Worm (Caenorhabditis elegans) whole organism, L4 larva: ENCODE measurements around the gene R53.4.

ENCODE experiments used
- T26A8.4 ChIP-seq: fragments of 200-800 bp; sonication (Bioruptor generic); IDR thresholded peaks from 2 replicates; pipeline ENCODE4 v1.3.6; 2022; ENCODE audit warnings: missing genetic modification characterization, missing compliant biosample characterization
- Y5F2A.4 ChIP-seq: fragments of 200-800 bp; sonication (Bioruptor generic); optimal IDR thresholded peaks from 2 replicates; lab custom pipeline; 2018; ENCODE audit warnings: mild to moderate bottlenecking, missing genetic modification characterization, missing compliant biosample characterization
- ces-1 ChIP-seq: fragments of 150-350 bp; sonication (generic microtip); optimal IDR thresholded peaks from 4 replicates; lab custom pipeline; 2014; ENCODE audit warnings: missing biosample characterization, missing genetic modification reagents, missing genetic modification characterization
- egl-27 ChIP-seq: sonication (generic microtip); optimal IDR thresholded peaks from 3 replicates; lab custom pipeline; 2017; ENCODE audit warnings: missing biosample characterization, missing genetic modification reagents, missing genetic modification characterization
- mep-1 ChIP-seq: fragments of 150-350 bp; sonication (generic microtip); optimal IDR thresholded peaks from 3 replicates; lab custom pipeline; 2014; ENCODE audit warnings: missing biosample characterization, missing genetic modification characterization
- mxl-2 ChIP-seq: fragments of 200-800 bp; sonication (Bioruptor generic); conservative IDR thresholded peaks from 2 replicates; pipeline ENCODE4 v1.3.6; 2022; ENCODE audit warnings: missing genetic modification reagents, missing genetic modification characterization, missing compliant biosample characterization
- nhr-25 ChIP-seq: sonication (generic microtip); optimal IDR thresholded peaks from 2 replicates; lab custom pipeline; 2017; ENCODE audit warnings: missing genetic modification characterization, mild to moderate bottlenecking, missing compliant biosample characterization, antibody characterized with exemption, moderate library complexity, borderline replicate concordance; ENCODE audit not compliant: insufficient read depth
- php-3 ChIP-seq: fragments of 200-800 bp; sonication (Bioruptor generic); IDR thresholded peaks from 2 replicates; pipeline ENCODE4 v1.3.6; 2022; ENCODE audit warnings: missing genetic modification reagents, missing genetic modification characterization, missing compliant biosample characterization
- skn-1 ChIP-seq: fragments of 150-350 bp; optimal IDR thresholded peaks from 2 replicates; lab custom pipeline; 2014; ENCODE audit warnings: missing biosample characterization, missing genetic modification characterization
- unc-62 ChIP-seq, 3 experiments: fragments of 150-350 bp in 1 of 3; sonication (generic microtip); optimal IDR thresholded peaks in 2 of 3; peaks in 1 of 3; 1 replicate in 1 of 3; 2 replicates in 2 of 3; lab custom pipeline; 2014 to 2017; ENCODE audit warnings: missing biosample characterization in 3 of 3, missing genetic modification characterization in 3 of 3, missing genetic modification reagents in 3 of 3, missing genotype in 1 of 3
- zag-1 ChIP-seq: fragments of 150-350 bp; optimal IDR thresholded peaks from 2 replicates; lab custom pipeline; 2014; ENCODE audit warnings: missing biosample characterization, missing genetic modification characterization
- ztf-11 ChIP-seq: fragments of 150-350 bp; optimal IDR thresholded peaks from 2 replicates; lab custom pipeline; 2014; ENCODE audit warnings: missing biosample characterization, missing genetic modification characterization

ce11 chrII:9984866-9985336 lies 17.1 kb upstream of the R53.4 start:
- TF ChIP-seq Y5F2A.4 (GFP tag; lab: Kevin White, UChicago) (no peak), ztf-11 (tag; lab: Kevin White, UChicago) (no peak), ces-1 (no peak), T26A8.4 (GFP tag; lab: Robert Waterston, UW) (no peak), egl-27 (tag; lab: Kevin White, UChicago) (no peak), mxl-2 (GFP tag; lab: Robert Waterston, UW) (no peak), mep-1 (tag; lab: Kevin White, UChicago) (no peak), unc-62 (GFP tag; optimal IDR thresholded peaks at IDR 0.05 in 1 of 2; lab: Kevin White, UChicago) (peak in 1 of 2 experiments; percentile 98), unc-62 (tag; optimal IDR thresholded peaks at IDR 0.05; lab: Kevin White, UChicago) (no peak), php-3 (no peak), skn-1 (tag; lab: Kevin White, UChicago) (no peak), zag-1 (tag; lab: Kevin White, UChicago) (no peak), nhr-25 (tag; lab: Kevin White, UChicago) (no peak)
